Fruit fly (Drosophila melanogaster) whole organism, adult: ENCODE data around the gene CG7985.
A peak's percentile ranks its signal among the peaks of the same experiment; 100 is the strongest.

Experiments used
- CG11617 ChIP-seq: fragments of 200-800 bp; sonication (Bioruptor generic); optimal IDR thresholded peaks from 2 replicates; lab custom pipeline; 2017; ENCODE audit warnings: mild to moderate bottlenecking, missing biosample characterization, missing genetic modification reagents, missing genetic modification characterization
- CG12768 ChIP-seq: fragments of 200-800 bp; sonication (Bioruptor generic); optimal IDR thresholded peaks from 2 replicates; lab custom pipeline; 2017; ENCODE audit warnings: missing biosample characterization, missing genetic modification characterization, mild to moderate bottlenecking, moderate library complexity, missing genetic modification reagents
- CG14711 ChIP-seq: fragments of 200-800 bp; sonication (Bioruptor generic); optimal IDR thresholded peaks from 2 replicates; lab custom pipeline; 2018; ENCODE audit warnings: missing biosample characterization, mild to moderate bottlenecking, missing genetic modification characterization, moderate library complexity
- CG1620 ChIP-seq: fragments of 200-800 bp; sonication (Bioruptor generic); optimal IDR thresholded peaks from 2 replicates; lab custom pipeline; 2016; ENCODE audit warnings: missing biosample characterization, missing genetic modification characterization
- CG7045 ChIP-seq: fragments of 200-800 bp; sonication (Bioruptor generic); optimal IDR thresholded peaks from 2 replicates; lab custom pipeline; 2017; ENCODE audit warnings: missing biosample characterization, mild to moderate bottlenecking, missing genetic modification characterization
- CG7101 ChIP-seq: fragments of 200-800 bp; sonication (Bioruptor generic); optimal IDR thresholded peaks from 2 replicates; lab custom pipeline; 2018; ENCODE audit warnings: missing biosample characterization, mild to moderate bottlenecking, missing genetic modification characterization, moderate library complexity
- Crg-1 ChIP-seq: fragments of 200-800 bp; sonication (Bioruptor generic); optimal IDR thresholded peaks from 2 replicates; lab custom pipeline; 2016; ENCODE audit warnings: missing biosample characterization, missing genetic modification characterization
- Hr96 ChIP-seq: fragments of 200-800 bp; sonication (Bioruptor generic); optimal IDR thresholded peaks from 2 replicates; lab custom pipeline; 2016; ENCODE audit warnings: missing biosample characterization, missing genetic modification characterization
- bab1 ChIP-seq: fragments of 200-800 bp; sonication (Bioruptor generic); optimal IDR thresholded peaks from 3 replicates; lab custom pipeline; 2019; ENCODE audit warnings: missing biosample characterization, mild to moderate bottlenecking, missing genetic modification characterization, moderate library complexity
- cic ChIP-seq: fragments of 200-800 bp; sonication (Bioruptor generic); optimal IDR thresholded peaks from 2 replicates; lab custom pipeline; 2017; ENCODE audit warnings: missing biosample characterization, mild to moderate bottlenecking, missing genetic modification characterization, moderate library complexity
- kay ChIP-seq: fragments of 200-800 bp; sonication (Bioruptor generic); peaks from one replicate; lab custom pipeline; 2016; ENCODE audit warnings: missing biosample characterization, missing genetic modification characterization, borderline replicate concordance
- pad ChIP-seq: fragments of 200-800 bp; sonication (Bioruptor generic); optimal IDR thresholded peaks from 3 replicates; lab custom pipeline; 2017; ENCODE audit warnings: missing biosample characterization, missing genetic modification characterization, mild to moderate bottlenecking, moderate library complexity, missing genetic modification reagents
- toe ChIP-seq: fragments of 200-800 bp; sonication (Bioruptor generic); optimal IDR thresholded peaks from 2 replicates; lab custom pipeline; 2016; ENCODE audit warnings: missing biosample characterization, missing genetic modification characterization

DNA sequence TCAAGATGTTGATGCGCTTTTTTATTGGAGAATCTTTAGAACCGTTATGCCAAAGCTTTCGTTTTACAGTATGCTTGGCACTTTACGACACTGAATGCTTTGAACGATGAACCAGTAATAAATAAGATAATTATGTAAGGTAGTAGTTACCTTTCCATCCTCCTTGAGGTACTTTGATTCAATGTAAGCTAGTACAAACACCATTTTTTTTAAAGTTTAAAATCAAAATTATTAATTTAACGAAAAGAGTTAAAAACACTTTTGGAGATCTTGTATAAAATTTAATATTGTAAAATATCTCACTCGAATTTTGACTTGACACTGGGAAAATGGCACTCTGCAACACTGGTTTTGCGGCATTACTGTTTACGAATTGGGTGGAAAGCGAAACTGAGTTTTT lies 14.3 kb upstream of the CG7985 start, which contains the start of the genes Arp5 and CG7208:
- peak; percentile 83 for TF ChIP-seq bab1 (GFP tag; lab: Kevin White, UChicago)
- peak; percentile 85 for TF ChIP-seq Crg-1 (GFP tag; lab: Kevin White, UChicago)
- TF ChIP-seq toe (GFP tag; lab: Kevin White, UChicago), result peak; percentile 59
- peak; percentile 62 for TF ChIP-seq CG7045 (GFP tag; lab: Kevin White, UChicago)
- peak; percentile 80 for TF ChIP-seq CG11617 (GFP tag; lab: Kevin White, UChicago)
- no peak for TF ChIP-seq kay (GFP tag; lab: Kevin White, UChicago)
- peak; percentile 77 for TF ChIP-seq pad (GFP tag; lab: Kevin White, UChicago)
- TF ChIP-seq cic (GFP tag; lab: Kevin White, UChicago), result peak; percentile 51
- peak; percentile 84 for TF ChIP-seq CG12768 (GFP tag; lab: Kevin White, UChicago)
- TF ChIP-seq CG1620 (GFP tag; lab: Kevin White, UChicago), result peak; percentile 75
- TF ChIP-seq Hr96 (GFP tag; lab: Kevin White, UChicago), result peak; percentile 72
- peak; percentile 85 for TF ChIP-seq CG7101
- TF ChIP-seq CG14711, result peak; percentile 82
